Worm (Caenorhabditis elegans): Measurements from ENCODE around the gene Y9C2UA.1.

- no peak for TF ChIP-seq lir-3 (tag; optimal IDR thresholded peaks at IDR 0.05)
- TF ChIP-seq nhr-28 (tag; optimal IDR thresholded peaks at IDR 0.05): no peak
- no peak for TF ChIP-seq aha-1 (tag)
- TF ChIP-seq ceh-28 (tag; optimal IDR thresholded peaks at IDR 0.05): no peak
- TF ChIP-seq tag-97 (GFP tag; IDR thresholded peaks at IDR 0.05): no peak
- TF ChIP-seq snpc-1.2 (GFP tag; IDR thresholded peaks at IDR 0.05): no peak
- no peak for TF ChIP-seq Y5F2A.4 (GFP tag; optimal IDR thresholded peaks at IDR 0.05)
- no peak for TF ChIP-seq zfp-3 (GFP tag; conservative IDR thresholded peaks at IDR 0.05)
- TF ChIP-seq nhr-76 (tag; optimal IDR thresholded peaks at IDR 0.05): no peak
- no peak for TF ChIP-seq nhr-11 (tag; optimal IDR thresholded peaks at IDR 0.05)
- TF ChIP-seq fkh-10 (GFP tag; optimal IDR thresholded peaks at IDR 0.05): no peak
These were observed 1.7 kb downstream of the Y9C2UA.1 start for ce11 chrII:9141110-9141509.
